Worm (Caenorhabditis elegans) whole organism, early embryonic: ENCODE data around the gene ins-7.

Source experiments
- ama-1 ChIP-seq: fragments of 150-350 bp; optimal IDR thresholded peaks from 2 replicates; lab custom pipeline; 2014
- ceh-13 ChIP-seq: fragments of 200-800 bp; sonication (Bioruptor generic); optimal IDR thresholded peaks from 2 replicates; lab custom pipeline; 2018; ENCODE audit warnings: mild to moderate bottlenecking, missing genetic modification characterization, missing compliant biosample characterization
- hnd-1 ChIP-seq: sonication (generic microtip); optimal IDR thresholded peaks from 2 replicates; lab custom pipeline; 2016; ENCODE audit warnings: missing genetic modification characterization, missing compliant biosample characterization
- tbx-37 ChIP-seq: fragments of 200-800 bp; sonication (Bioruptor generic); conservative IDR thresholded peaks from 2 replicates; pipeline ENCODE4 v1.3.6; 2022; ENCODE audit warnings: missing genetic modification reagents, missing genetic modification characterization, missing compliant biosample characterization

DNA sequence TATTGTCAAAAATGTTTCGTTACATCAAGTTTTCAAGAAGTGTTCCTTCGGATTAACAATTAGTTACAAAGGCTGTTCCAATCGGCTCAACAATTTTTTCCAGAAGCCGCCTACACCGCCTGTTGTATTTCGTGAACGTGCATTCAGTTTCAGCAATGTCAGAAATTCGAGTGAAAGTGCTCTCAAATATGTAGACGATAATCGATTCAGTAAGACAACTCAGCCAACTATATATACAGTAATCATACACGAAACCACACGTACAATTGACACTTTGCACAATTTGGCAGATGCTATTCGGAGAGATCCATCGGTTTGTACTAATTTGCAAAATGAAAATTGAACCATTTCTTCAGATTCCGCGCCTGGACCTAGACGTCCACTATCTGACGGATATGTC, 13.9 kb upstream of the ins-7 start:
- TF ChIP-seq ama-1 (no peak), ceh-13 (no peak), tbx-37 (no peak), hnd-1 (tag; lab: Kevin White, UChicago) (no peak)
